Worm (Caenorhabditis elegans): ENCODE data around the gene F42A10.6.
A peak's percentile ranks its signal among the peaks of the same experiment; 100 is the strongest.

The F42A10.6 gene

ce11 chrIII:6158642-6159475 lies 17.8 kb downstream of the F42A10.6 start, which contains the start of gene nfm-1 (continued):
- TF ChIP-seq snpc-4 (tag; optimal IDR thresholded peaks at IDR 0.05) (no peak), lin-32 (GFP tag; optimal IDR thresholded peaks at IDR 0.05) (peak; percentile 71)

- no peak for TF ChIP-seq flh-1 (GFP tag; optimal IDR thresholded peaks at IDR 0.05)
- peak; percentile 27 for TF ChIP-seq hlh-1 (tag; optimal IDR thresholded peaks at IDR 0.05)
Observed at ce11 chrIII:6157708-6158321, 18.8 kb downstream of the F42A10.6 start, which contains the start of gene anmt-2. anmt-2 (minus strand) TSS chrIII:6157758.

ce11 chrIII:6155787-6156186 lies 20.9 kb downstream of the F42A10.6 start:
- TF ChIP-seq elt-1 (tag; optimal IDR thresholded peaks at IDR 0.05; ENCODE audit: borderline replicate concordance, insufficient read depth) = no peak

- TF ChIP-seq drap-1 (GFP tag; optimal IDR thresholded peaks at IDR 0.05) (no peak), nhr-28 (tag; optimal IDR thresholded peaks at IDR 0.05) (no peak), sem-2 (GFP tag; optimal IDR thresholded peaks at IDR 0.05) (no peak), cnd-1 (tag; optimal IDR thresholded peaks at IDR 0.05) (no peak), lsy-2 (tag; optimal IDR thresholded peaks at IDR 0.05) (no peak), unc-39 (tag; optimal IDR thresholded peaks at IDR 0.05) (no peak), mab-5 (tag; optimal IDR thresholded peaks at IDR 0.05) (no peak), hlh-1 (tag; optimal IDR thresholded peaks at IDR 0.05) (no peak), nhr-2 (tag; optimal IDR thresholded peaks at IDR 0.05) (no peak), ceh-43 (GFP tag; optimal IDR thresholded peaks at IDR 0.05) (no peak), flh-1 (GFP tag; optimal IDR thresholded peaks at IDR 0.05) (no peak), unc-120 (tag; optimal IDR thresholded peaks at IDR 0.05; ENCODE audit: poor library complexity, severe bottlenecking) (no peak), mep-1 (tag; optimal IDR thresholded peaks at IDR 0.05) (no peak), pha-4 (tag; optimal IDR thresholded peaks at IDR 0.05) (no peak), snpc-4 (tag; optimal IDR thresholded peaks at IDR 0.05) (no peak), mls-2 (tag; optimal IDR thresholded peaks at IDR 0.05) (no peak)
Observed at ce11 chrIII:6154586-6154985, 22.1 kb downstream of the F42A10.6 start.

- TF ChIP-seq cnd-1 (tag; optimal IDR thresholded peaks at IDR 0.05) (no peak), nhr-28 (tag; optimal IDR thresholded peaks at IDR 0.05) (no peak), drap-1 (GFP tag; optimal IDR thresholded peaks at IDR 0.05) (no peak), lin-32 (GFP tag; optimal IDR thresholded peaks at IDR 0.05) (no peak)
Observed at ce11 chrIII:6149467-6150072, 27.1 kb downstream of the F42A10.6 start, which contains the start of the genes wht-7 and Y42G9A.1. wht-7 (minus strand) TSS chrIII:6149597. Y42G9A.1 (plus strand) TSS chrIII:6149961.

ce11 chrIII:6148684-6149083 lies 28.0 kb downstream of the F42A10.6 start:
- TF ChIP-seq hlh-1 (tag; optimal IDR thresholded peaks at IDR 0.05) (no peak), elt-1 (tag; optimal IDR thresholded peaks at IDR 0.05; ENCODE audit: borderline replicate concordance, insufficient read depth) (no peak)

- no peak for TF ChIP-seq ztf-11 (tag; optimal IDR thresholded peaks at IDR 0.05)
- no peak for TF ChIP-seq lsy-2 (tag; optimal IDR thresholded peaks at IDR 0.05)
- no peak for TF ChIP-seq ceh-39 (tag; optimal IDR thresholded peaks at IDR 0.05)
- no peak for TF ChIP-seq nhr-28 (tag; optimal IDR thresholded peaks at IDR 0.05)
- no peak for TF ChIP-seq nhr-2 (tag; optimal IDR thresholded peaks at IDR 0.05)
- TF ChIP-seq nhr-12 (tag; optimal IDR thresholded peaks at IDR 0.05) = no peak
- TF ChIP-seq pha-4 (tag; optimal IDR thresholded peaks at IDR 0.05) = no peak
- no peak for TF ChIP-seq elt-3 (tag; optimal IDR thresholded peaks at IDR 0.05)
- TF ChIP-seq blmp-1 (tag; optimal IDR thresholded peaks at IDR 0.05) = no peak
- TF ChIP-seq lin-13 (tag; optimal IDR thresholded peaks at IDR 0.05) = no peak
- no peak for TF ChIP-seq mep-1 (tag; optimal IDR thresholded peaks at IDR 0.05)
- no peak for TF ChIP-seq lin-32 (GFP tag; optimal IDR thresholded peaks at IDR 0.05)
Observed at ce11 chrIII:6147903-6148302, 28.8 kb downstream of the F42A10.6 start, which contains the start of gene Y42G9A.2. Y42G9A.2 (plus strand) TSS chrIII:6148186.

All from whole organism, mixed stage, embryonic.